Worm (Caenorhabditis elegans) whole organism, L1 larva: ENCODE results near the gene dph-3.

ENCODE experiments used
- C04F5.9 ChIP-seq: sonication (generic microtip); optimal IDR thresholded peaks from 2 replicates; lab custom pipeline; 2016; ENCODE audit warnings: missing genetic modification characterization, missing compliant biosample characterization
- C16A3.4 ChIP-seq: fragments of 150-350 bp; optimal IDR thresholded peaks from 2 replicates; lab custom pipeline; 2014; ENCODE audit warnings: missing biosample characterization, missing genetic modification characterization
- C34B4.2 ChIP-seq: sonication (generic microtip); optimal IDR thresholded peaks from 2 replicates; lab custom pipeline; 2017; ENCODE audit warnings: mild to moderate bottlenecking, missing genetic modification characterization, missing compliant biosample characterization
- F16B12.6 ChIP-seq: fragments of 150-350 bp; optimal IDR thresholded peaks from 2 replicates; lab custom pipeline; 2014; ENCODE audit warnings: missing biosample characterization, missing genetic modification characterization
- ama-1 ChIP-seq: fragments of 150-350 bp; optimal IDR thresholded peaks from 2 replicates; lab custom pipeline; 2014
- blmp-1 ChIP-seq: fragments of 150-350 bp; optimal IDR thresholded peaks from 2 replicates; lab custom pipeline; 2014; ENCODE audit warnings: missing biosample characterization, missing genetic modification characterization
- ceh-8 ChIP-seq: fragments of 200-800 bp; sonication (Bioruptor generic); optimal IDR thresholded peaks from 2 replicates; lab custom pipeline; 2018; ENCODE audit warnings: mild to moderate bottlenecking, missing genetic modification characterization, moderate library complexity, missing compliant biosample characterization
- ceh-82 ChIP-seq, 3 experiments: fragments of 150-350 bp in 1 of 3; sonication (generic microtip) in 2 of 3; optimal IDR thresholded peaks; 2 replicates each; lab custom pipeline; 2014 to 2017; ENCODE audit warnings: missing biosample characterization in 3 of 3, missing genetic modification characterization in 3 of 3
- ceh-90 ChIP-seq: sonication (generic microtip); optimal IDR thresholded peaks from 2 replicates; lab custom pipeline; 2016; ENCODE audit warnings: missing genetic modification characterization, missing compliant biosample characterization
- ces-1 ChIP-seq: fragments of 150-350 bp; optimal IDR thresholded peaks from 2 replicates; lab custom pipeline; 2014; ENCODE audit warnings: missing biosample characterization, missing genetic modification reagents, missing genetic modification characterization
- dpl-1 ChIP-seq, 3 experiments: fragments of 150-350 bp in 2 of 3; sonication (generic microtip) in 1 of 3; optimal IDR thresholded peaks; 2 replicates each; lab custom pipeline; 2014 to 2017; ENCODE audit warnings: missing biosample characterization in 3 of 3, missing genetic modification characterization in 3 of 3, missing genetic modification reagents in 3 of 3
- efl-1 ChIP-seq, 4 experiments: fragments of 150-350 bp; optimal IDR thresholded peaks in 3 of 4; peaks in 1 of 4; 1 replicate in 1 of 4; 2 replicates in 3 of 4; lab custom pipeline; 2014; ENCODE audit warnings: missing biosample characterization in 2 of 4, missing genetic modification characterization in 2 of 4, missing genetic modification reagents in 2 of 4
- efl-3 ChIP-seq: fragments of 200-800 bp; sonication (Bioruptor generic); optimal IDR thresholded peaks from 2 replicates; lab custom pipeline; 2018; ENCODE audit warnings: mild to moderate bottlenecking, missing genetic modification characterization, missing compliant biosample characterization
- egl-13 ChIP-seq: sonication (generic microtip); optimal IDR thresholded peaks from 2 replicates; lab custom pipeline; 2016; ENCODE audit warnings: missing genotype, missing genetic modification reagents, missing genetic modification characterization, missing compliant biosample characterization
- elt-3 ChIP-seq, 6 experiments: fragments of 150-350 bp in 1 of 6; sonication (generic microtip); optimal IDR thresholded peaks; 2 replicates each; lab custom pipeline; 2017 to 2018; ENCODE audit warnings: missing biosample characterization in 6 of 6, missing genetic modification characterization in 6 of 6, inconsistent platforms in 1 of 6
- ets-5 ChIP-seq: fragments of 200-800 bp; sonication (Bioruptor generic); IDR thresholded peaks from 2 replicates; pipeline ENCODE4 v1.3.6; 2022; ENCODE audit warnings: missing genetic modification characterization, missing compliant biosample characterization
- fkh-8 ChIP-seq: sonication (generic microtip); optimal IDR thresholded peaks from 2 replicates; lab custom pipeline; 2016; ENCODE audit warnings: mild to moderate bottlenecking, missing genetic modification characterization, missing compliant biosample characterization
- fos-1 ChIP-seq: fragments of 150-350 bp; optimal IDR thresholded peaks from 2 replicates; lab custom pipeline; 2014; ENCODE audit warnings: missing biosample characterization, missing genetic modification characterization
- grh-1 ChIP-seq: fragments of 200-800 bp; sonication (Bioruptor generic); IDR thresholded peaks from 2 replicates; pipeline ENCODE4 v1.3.6; 2022; ENCODE audit warnings: missing genetic modification reagents, missing genetic modification characterization, missing compliant biosample characterization
- hlh-17 ChIP-seq: fragments of 200-800 bp; sonication (Bioruptor generic); optimal IDR thresholded peaks from 2 replicates; lab custom pipeline; 2018; ENCODE audit warnings: missing genetic modification characterization, mild to moderate bottlenecking, missing compliant biosample characterization, moderate library complexity, borderline replicate concordance
- irx-1 ChIP-seq: sonication (generic microtip); optimal IDR thresholded peaks from 2 replicates; lab custom pipeline; 2016; ENCODE audit warnings: missing genetic modification characterization, missing compliant biosample characterization
- isw-1 ChIP-seq: fragments of 200-800 bp; sonication (Bioruptor generic); IDR thresholded peaks from 2 replicates; pipeline ENCODE4 v1.3.6; 2022; ENCODE audit warnings: missing genetic modification characterization, missing compliant biosample characterization
- jun-1 ChIP-seq: fragments of 150-350 bp; optimal IDR thresholded peaks from 2 replicates; lab custom pipeline; 2014; ENCODE audit warnings: missing biosample characterization, missing genetic modification reagents, missing genetic modification characterization
- lin-13 ChIP-seq: fragments of 150-350 bp; optimal IDR thresholded peaks from 2 replicates; lab custom pipeline; 2014; ENCODE audit warnings: missing biosample characterization, missing genetic modification reagents, missing genetic modification characterization
- lin-14 ChIP-seq: fragments of 200-800 bp; sonication (Bioruptor generic); optimal IDR thresholded peaks from 2 replicates; lab custom pipeline; 2018; ENCODE audit warnings: mild to moderate bottlenecking, missing genetic modification characterization, moderate library complexity, missing compliant biosample characterization
- lin-15B ChIP-seq: fragments of 150-350 bp; sonication (generic microtip); optimal IDR thresholded peaks from 3 replicates; lab custom pipeline; 2014; ENCODE audit warnings: missing biosample characterization, missing genetic modification characterization
- lin-35 ChIP-seq, 2 experiments: fragments of 150-350 bp; optimal IDR thresholded peaks; 2 replicates each; lab custom pipeline; 2014; ENCODE audit warnings: missing biosample characterization in 2 of 2, missing genetic modification characterization in 2 of 2, missing genetic modification reagents in 2 of 2
- lin-39 ChIP-seq: fragments of 150-350 bp; optimal IDR thresholded peaks from 2 replicates; lab custom pipeline; 2014; ENCODE audit warnings: missing biosample characterization, missing genetic modification reagents, missing genetic modification characterization
- lir-3 ChIP-seq: sonication (generic microtip); optimal IDR thresholded peaks from 2 replicates; lab custom pipeline; 2016; ENCODE audit warnings: mild to moderate bottlenecking, missing genetic modification characterization, moderate library complexity, missing compliant biosample characterization; ENCODE audit not compliant: poor library complexity
- lsy-2 ChIP-seq, 2 experiments: fragments of 150-350 bp; optimal IDR thresholded peaks; 2 replicates each; lab custom pipeline; 2014; ENCODE audit warnings: missing biosample characterization in 2 of 2, missing genetic modification characterization in 2 of 2
- mef-2 ChIP-seq: fragments of 150-350 bp; optimal IDR thresholded peaks from 2 replicates; lab custom pipeline; 2014; ENCODE audit warnings: missing biosample characterization, missing genetic modification characterization
- mep-1 ChIP-seq: fragments of 150-350 bp; optimal IDR thresholded peaks from 2 replicates; lab custom pipeline; 2014; ENCODE audit warnings: missing biosample characterization, missing genetic modification characterization
- nhr-20 ChIP-seq: sonication (generic microtip); optimal IDR thresholded peaks from 2 replicates; lab custom pipeline; 2016; ENCODE audit warnings: mild to moderate bottlenecking, missing genetic modification characterization, missing compliant biosample characterization
- nhr-237 ChIP-seq: fragments of 150-350 bp; optimal IDR thresholded peaks from 2 replicates; lab custom pipeline; 2014; ENCODE audit warnings: missing biosample characterization, missing genetic modification characterization
- nhr-47 ChIP-seq: sonication (generic microtip); optimal IDR thresholded peaks from 2 replicates; lab custom pipeline; 2016; ENCODE audit warnings: mild to moderate bottlenecking, missing genetic modification characterization, moderate library complexity, missing compliant biosample characterization
- nhr-71 ChIP-seq: sonication (generic microtip); optimal IDR thresholded peaks from 2 replicates; lab custom pipeline; 2016; ENCODE audit warnings: mild to moderate bottlenecking, missing genetic modification characterization, moderate library complexity, missing compliant biosample characterization
- nhr-76 ChIP-seq: sonication (generic microtip); optimal IDR thresholded peaks from 2 replicates; lab custom pipeline; 2017; ENCODE audit warnings: missing biosample characterization, missing genetic modification characterization
- nhr-77 ChIP-seq: fragments of 150-350 bp; optimal IDR thresholded peaks from 2 replicates; lab custom pipeline; 2014; ENCODE audit warnings: missing biosample characterization, missing genetic modification characterization
- nhr-90 ChIP-seq: sonication (generic microtip); optimal IDR thresholded peaks from 2 replicates; lab custom pipeline; 2016; ENCODE audit warnings: mild to moderate bottlenecking, missing genetic modification characterization, missing compliant biosample characterization; ENCODE audit not compliant: poor library complexity
- skn-1 ChIP-seq: fragments of 150-350 bp; optimal IDR thresholded peaks from 2 replicates; lab custom pipeline; 2014; ENCODE audit warnings: missing biosample characterization, missing genetic modification characterization
- snu-23 ChIP-seq: sonication (generic microtip); optimal IDR thresholded peaks from 2 replicates; lab custom pipeline; 2016; ENCODE audit warnings: missing genetic modification characterization, missing compliant biosample characterization
- sup-37 ChIP-seq: fragments of 200-800 bp; sonication (Bioruptor generic); optimal IDR thresholded peaks from 2 replicates; lab custom pipeline; 2018; ENCODE audit warnings: mild to moderate bottlenecking, missing genetic modification characterization, missing compliant biosample characterization
- swsn-7 ChIP-seq: sonication (generic microtip); optimal IDR thresholded peaks from 2 replicates; lab custom pipeline; 2016; ENCODE audit warnings: missing genetic modification characterization, missing compliant biosample characterization
- tlp-1 ChIP-seq: fragments of 150-350 bp; optimal IDR thresholded peaks from 2 replicates; lab custom pipeline; 2014; ENCODE audit warnings: missing biosample characterization, missing genetic modification characterization
- unc-130 ChIP-seq: fragments of 150-350 bp; optimal IDR thresholded peaks from 2 replicates; lab custom pipeline; 2017; ENCODE audit warnings: missing biosample characterization, missing genetic modification characterization, inconsistent platforms
- unc-30 ChIP-seq: sonication (generic microtip); optimal IDR thresholded peaks from 2 replicates; lab custom pipeline; 2017; ENCODE audit warnings: missing biosample characterization, missing genetic modification characterization
- unc-62 ChIP-seq: fragments of 150-350 bp; optimal IDR thresholded peaks from 2 replicates; lab custom pipeline; 2014; ENCODE audit warnings: missing biosample characterization, missing genetic modification reagents, missing genetic modification characterization
- unc-98 ChIP-seq: fragments of 200-800 bp; sonication (Bioruptor generic); IDR thresholded peaks from 2 replicates; pipeline ENCODE4 v1.3.6; 2022; ENCODE audit warnings: missing genetic modification characterization, missing compliant biosample characterization
- vab-15 ChIP-seq: sonication (generic microtip); optimal IDR thresholded peaks from 2 replicates; lab custom pipeline; 2017; ENCODE audit warnings: missing genotype, mild to moderate bottlenecking, missing genetic modification characterization, missing compliant biosample characterization
- xbp-1 ChIP-seq: sonication (generic microtip); optimal IDR thresholded peaks from 2 replicates; lab custom pipeline; 2016; ENCODE audit warnings: missing genetic modification characterization, missing compliant biosample characterization
- zag-1 ChIP-seq: fragments of 150-350 bp; optimal IDR thresholded peaks from 2 replicates; lab custom pipeline; 2014; ENCODE audit warnings: missing biosample characterization, missing genetic modification characterization

dph-3 gene

DNA sequence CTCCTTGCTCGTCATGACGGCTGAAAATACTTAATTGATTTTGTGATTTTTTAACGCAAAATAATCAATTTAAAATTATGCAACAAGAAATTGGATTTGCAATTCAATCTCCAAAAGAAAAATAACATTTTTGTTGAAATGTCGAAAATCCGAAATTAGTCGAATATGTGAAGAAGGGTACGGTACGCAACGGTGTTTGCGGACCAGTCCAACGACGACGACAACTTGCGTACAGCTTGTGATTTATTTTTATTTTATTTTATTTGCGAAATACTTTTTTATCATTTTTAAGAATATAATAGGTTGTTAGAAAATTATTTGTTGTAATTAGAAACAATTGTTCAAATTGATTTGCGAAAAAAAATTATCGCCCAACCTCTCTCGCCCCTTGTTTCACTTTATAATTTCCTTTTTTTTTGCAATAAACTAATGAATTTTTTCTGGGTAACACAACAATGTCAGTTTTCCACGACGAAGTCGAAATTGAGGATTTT, at the start of gene dph-3, which contains the start of gene dcaf-1:
Gene dph-3, plus strand, starts transcription at position 444 of the 494 bp plus-strand sequence.
Gene dcaf-1, minus strand, starts transcription at position 20 of the 494 bp plus-strand sequence.
- TF ChIP-seq nhr-237 (tag; lab: Kevin White, UChicago): no peak
- no peak for TF ChIP-seq egl-13 (tag; lab: Kevin White, UChicago)
- TF ChIP-seq C34B4.2 (tag; lab: Kevin White, UChicago): no peak
- TF ChIP-seq F16B12.6: peak; percentile 90
- TF ChIP-seq hlh-17: no peak
- TF ChIP-seq swsn-7 (tag; lab: Kevin White, UChicago): peak; percentile 35
- peak; percentile 57 for TF ChIP-seq snu-23 (GFP tag; lab: Kevin White, UChicago)
- no peak for TF ChIP-seq vab-15 (tag; lab: Kevin White, UChicago)
- TF ChIP-seq unc-130 (tag; lab: Kevin White, UChicago): no peak
- TF ChIP-seq nhr-77 (tag; lab: Kevin White, UChicago): no peak
- TF ChIP-seq unc-30: no peak
- TF ChIP-seq unc-98 (GFP tag; lab: Robert Waterston, UW): no peak
- no peak for TF ChIP-seq ets-5 (GFP tag; lab: Robert Waterston, UW)
- peak; percentile 3 for TF ChIP-seq lin-15B (tag; lab: Kevin White, UChicago)
- TF ChIP-seq nhr-76: no peak
- TF ChIP-seq ceh-82 (tag; optimal IDR thresholded peaks at IDR 0.05; lab: Kevin White, UChicago): peak in 2 of 3 experiments; percentile 23 to 35
- TF ChIP-seq isw-1: peak; percentile 17; the same call in 1 of the 2 replicates
- no peak for TF ChIP-seq ceh-8
- TF ChIP-seq elt-3 (tag; optimal IDR thresholded peaks at IDR 0.05; lab: Kevin White, UChicago): peak in 1 of 6 experiments; percentile 9
- peak; percentile 73 for TF ChIP-seq mep-1 (tag; lab: Kevin White, UChicago)
- TF ChIP-seq lir-3 (tag; lab: Kevin White, UChicago): no peak
- no peak for TF ChIP-seq ceh-90 (tag; lab: Kevin White, UChicago)
- TF ChIP-seq ces-1 (GFP tag; lab: Kevin White, UChicago): no peak
- peak; percentile 45 for TF ChIP-seq skn-1 (tag; lab: Kevin White, UChicago)
- no peak for TF ChIP-seq sup-37 (GFP tag; lab: Kevin White, UChicago)
- TF ChIP-seq zag-1: no peak
- TF ChIP-seq nhr-20 (tag; lab: Kevin White, UChicago): peak; percentile 32
- no peak for TF ChIP-seq unc-62
- TF ChIP-seq nhr-90 (tag; lab: Kevin White, UChicago): peak; percentile 4
- TF ChIP-seq fkh-8 (tag; lab: Kevin White, UChicago): no peak
- peak; percentile 96 to 99 for TF ChIP-seq lsy-2 (tag; optimal IDR thresholded peaks at IDR 0.05; lab: Kevin White, UChicago)
- peak; percentile 42 to 55 for TF ChIP-seq efl-1 (optimal IDR thresholded peaks at IDR 0.05; lab: Kevin White, UChicago)
- peak; percentile 55 to 89 for TF ChIP-seq efl-1 (GFP tag; optimal IDR thresholded peaks at IDR 0.05 in 1 of 2; lab: Kevin White, UChicago)
- no peak for TF ChIP-seq fos-1
- TF ChIP-seq lin-14 (GFP tag; lab: Kevin White, UChicago): no peak
- no peak for TF ChIP-seq tlp-1 (tag; lab: Kevin White, UChicago)
- TF ChIP-seq nhr-71: peak; percentile 59
- TF ChIP-seq C16A3.4 (tag; lab: Kevin White, UChicago): peak; percentile 43
- TF ChIP-seq nhr-47 (tag; lab: Kevin White, UChicago): peak; percentile 36
- no peak for TF ChIP-seq jun-1 (tag; lab: Kevin White, UChicago)
- TF ChIP-seq lin-13 (GFP tag; lab: Kevin White, UChicago): no peak
- peak; percentile 16 for TF ChIP-seq xbp-1 (tag; lab: Kevin White, UChicago)
- TF ChIP-seq lin-39: no peak
- TF ChIP-seq ama-1 (lab: Kevin White, UChicago): no peak
- no peak for TF ChIP-seq mef-2 (tag; lab: Kevin White, UChicago)
- TF ChIP-seq efl-3 (GFP tag; lab: Kevin White, UChicago): no peak
- peak; percentile 34 to 68 (median 51) for TF ChIP-seq dpl-1 (GFP tag; optimal IDR thresholded peaks at IDR 0.05; lab: Kevin White, UChicago)
- TF ChIP-seq grh-1 (GFP tag; lab: Robert Waterston, UW): no peak
- no peak for TF ChIP-seq irx-1 (tag; lab: Kevin White, UChicago)
- no peak for TF ChIP-seq C04F5.9 (tag; lab: Kevin White, UChicago)
- peak; percentile 55 for TF ChIP-seq blmp-1 (tag; lab: Kevin White, UChicago)
- peak; percentile 50 to 65 for TF ChIP-seq lin-35 (GFP tag; optimal IDR thresholded peaks at IDR 0.05; lab: Kevin White, UChicago)
